Fruit fly (Drosophila melanogaster) whole organism, larva: ENCODE data around the gene Gr39b.

Experiments
- noc ChIP-seq: fragments of 200-800 bp; sonication (Bioruptor generic); optimal IDR thresholded peaks from 3 replicates; lab custom pipeline; 2019; ENCODE audit warnings: missing biosample characterization, mild to moderate bottlenecking, missing genetic modification characterization, moderate library complexity

The Gr39b gene

dm6 chr2L:21369606-21370005 lies at the start of gene Gr39b:
Gene Gr39b (minus strand): TSS chr2L:21369706.
- TF ChIP-seq noc (tag; lab: Kevin White, UChicago): no peak

- TF ChIP-seq noc (tag; lab: Kevin White, UChicago): no peak
Observed at dm6 chr2L:21396714-21397654, 27.5 kb upstream of the Gr39b start.

DNA sequence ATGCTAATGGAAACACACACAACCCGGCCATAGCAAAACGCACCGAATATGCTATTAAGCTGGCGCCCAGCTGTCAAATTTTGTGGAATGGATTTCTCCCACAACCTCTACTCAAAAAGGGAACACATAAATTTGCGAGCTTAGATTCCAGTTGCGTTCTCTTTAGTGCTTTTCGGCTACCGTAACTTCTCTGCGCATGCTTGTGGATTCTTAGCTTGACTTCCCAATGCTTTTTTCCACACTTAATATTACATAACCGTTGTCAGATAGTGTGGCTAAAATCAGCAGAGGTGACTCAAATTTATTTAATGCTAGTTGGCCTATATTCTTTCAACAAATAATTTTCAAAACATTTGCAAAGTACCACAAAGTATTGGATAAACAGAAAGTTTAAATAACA lies 11.9 kb upstream of the Gr39b start:
- TF ChIP-seq noc (tag; lab: Kevin White, UChicago): no peak

DNA sequence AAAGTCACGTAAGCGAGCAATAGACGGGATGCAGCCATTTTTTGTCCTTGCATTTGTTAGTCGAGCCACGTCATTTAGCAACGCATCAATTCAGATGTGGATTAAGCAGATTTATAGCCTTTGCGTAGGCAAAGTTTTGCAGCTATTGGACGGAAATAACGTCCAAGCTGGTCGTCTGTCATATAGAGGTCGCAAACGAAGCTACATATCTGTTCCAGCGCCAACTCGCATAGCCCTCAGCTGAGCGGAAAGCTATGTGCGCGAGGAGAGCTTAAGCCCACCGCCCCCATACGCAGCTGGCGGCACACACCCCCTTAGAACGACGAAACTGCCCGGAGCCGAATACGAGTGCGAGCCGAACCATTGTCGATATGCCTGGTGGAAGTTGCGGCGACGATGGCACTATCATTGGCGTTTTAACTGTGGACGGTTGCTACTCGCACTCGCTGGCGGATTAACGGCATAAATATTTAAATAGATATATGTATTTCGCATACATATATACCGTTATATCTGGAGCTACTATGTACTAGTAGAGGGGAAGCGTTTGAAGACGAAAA lies 10.4 kb upstream of the Gr39b start, which contains the start of gene nrv3:
TSS of gene nrv3 (plus strand) at position 211 of the 560 bp plus-strand sequence.
- no peak for TF ChIP-seq noc (tag; lab: Kevin White, UChicago)

DNA sequence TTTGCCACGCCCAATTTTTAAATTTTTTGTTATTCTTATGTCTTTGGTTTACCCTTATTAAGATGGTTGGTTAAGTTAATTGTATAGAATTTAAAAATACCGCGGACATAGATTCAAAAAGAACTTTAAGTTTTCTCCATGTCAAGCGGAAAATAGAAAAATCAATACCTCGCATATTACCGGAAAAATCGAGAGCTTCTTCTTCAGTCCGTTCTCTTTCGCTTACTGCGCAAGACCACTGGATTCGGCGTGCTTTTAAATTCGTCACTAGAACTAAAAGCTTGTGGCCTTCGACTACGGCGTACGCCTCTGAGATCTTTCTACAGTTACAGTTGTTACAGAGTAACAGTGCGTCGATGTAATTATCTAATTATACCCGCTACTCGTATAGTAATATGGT lies 8.5 kb upstream of the Gr39b start:
- TF ChIP-seq noc (tag; lab: Kevin White, UChicago): no peak

DNA sequence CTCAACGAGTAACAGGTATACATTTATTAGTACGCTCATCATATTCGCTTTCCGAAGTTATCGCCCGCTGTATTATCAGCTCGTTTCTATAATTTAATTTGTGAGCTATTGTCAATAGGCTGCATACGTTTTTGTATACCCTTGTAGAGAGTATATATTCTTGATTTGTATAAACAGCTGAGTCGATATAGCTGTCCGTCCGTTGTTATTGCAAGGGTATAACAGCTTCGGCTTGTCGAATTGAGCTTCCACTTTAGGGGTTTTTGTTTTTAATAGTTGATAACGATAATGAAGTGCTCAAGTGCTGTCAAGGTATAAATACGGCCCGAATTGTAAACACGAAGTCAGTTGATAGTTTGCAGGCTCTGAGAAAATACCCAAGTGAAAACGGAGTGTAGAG lies 1.4 kb upstream of the Gr39b start, which contains the start of gene CG8665:
TSS of gene CG8665 (plus strand) at position 342 of the 400 bp plus-strand sequence.
- peak; percentile 93 for TF ChIP-seq noc (tag; lab: Kevin White, UChicago)

DNA sequence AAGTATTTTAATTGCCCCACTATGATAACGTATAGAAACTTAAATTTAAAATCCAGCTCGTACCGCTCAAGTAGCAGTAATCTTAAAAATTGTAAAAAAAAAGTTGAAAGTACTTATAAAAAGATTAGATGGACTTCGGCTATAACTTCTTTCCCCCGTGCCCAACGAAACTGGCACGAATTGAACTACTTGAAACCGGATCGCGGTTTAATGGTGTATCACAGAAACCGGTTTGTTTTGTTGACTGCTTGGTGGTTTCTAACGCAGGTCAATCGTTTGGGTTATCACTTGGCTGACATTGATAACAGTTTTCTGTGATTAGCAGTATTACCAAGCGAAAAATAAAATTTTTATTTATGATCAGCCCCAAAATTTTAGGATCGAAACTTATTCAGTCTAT lies 2.2 kb downstream of the Gr39b start:
- peak; percentile 90 for TF ChIP-seq noc (tag; lab: Kevin White, UChicago)

dm6 chr2L:21360916-21361315 lies 8.6 kb downstream of the Gr39b start, which contains the start of gene dtr:
Gene dtr (plus strand): TSS chr2L:21361216.
- TF ChIP-seq noc (tag; lab: Kevin White, UChicago): no peak

DNA sequence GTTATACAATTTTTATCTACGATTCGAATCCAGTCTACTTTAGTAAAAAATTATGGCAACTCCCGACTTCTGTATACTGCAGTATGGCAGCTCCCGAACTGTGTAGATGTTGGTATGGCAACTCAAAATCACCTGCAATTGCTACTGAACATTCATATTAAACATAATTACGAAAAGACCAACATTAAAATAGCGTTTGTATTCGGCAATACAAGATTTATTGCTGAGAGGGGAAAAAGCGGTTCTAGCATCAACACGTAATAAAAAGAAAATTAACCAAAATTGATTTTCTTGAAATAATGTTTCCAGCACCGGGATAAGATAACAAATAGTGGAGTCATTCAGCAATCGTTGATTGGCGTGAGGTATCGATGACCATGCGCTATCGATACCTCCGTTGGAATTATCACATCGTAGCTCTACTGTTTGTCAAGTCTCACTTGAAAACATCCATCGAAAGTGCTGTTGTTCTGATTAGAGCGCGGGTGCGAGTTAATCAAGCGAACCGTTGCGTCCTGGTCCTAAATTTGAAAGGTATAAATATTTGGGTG lies 25.2 kb downstream of the Gr39b start, which contains the start of gene Tsp39D:
TSS of gene Tsp39D (plus strand) at position 405 of the 551 bp plus-strand sequence.
- TF ChIP-seq noc (tag; lab: Kevin White, UChicago): no peak

dm6 chr2L:21341706-21342105 lies 27.8 kb downstream of the Gr39b start:
- no peak for TF ChIP-seq noc (tag; lab: Kevin White, UChicago)

dm6 chr2L:21331502-21331901 lies 38.0 kb downstream of the Gr39b start, which contains the start of gene dimm:
Gene dimm (plus strand): TSS chr2L:21331756.
- TF ChIP-seq noc (tag; lab: Kevin White, UChicago): no peak

DNA sequence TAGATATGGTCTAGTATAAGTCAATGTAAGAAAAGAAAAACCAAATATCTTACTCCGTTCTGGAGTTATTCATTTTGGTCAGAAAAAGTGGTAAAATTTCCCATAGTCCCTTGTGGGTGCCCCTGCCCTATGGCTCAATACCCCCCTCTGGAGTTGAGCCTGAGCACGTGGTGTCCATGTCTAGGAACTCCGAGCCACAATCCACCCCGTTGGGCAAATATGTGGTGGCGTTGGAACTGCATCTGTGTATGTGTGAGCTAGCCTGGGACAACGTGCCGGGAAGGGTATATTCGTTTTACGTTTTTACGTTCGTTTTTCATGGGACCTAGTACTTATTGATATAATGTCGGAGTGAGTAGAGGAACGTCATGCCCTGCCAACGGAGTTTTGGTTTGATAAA lies 38.7 kb downstream of the Gr39b start:
- TF ChIP-seq noc (tag; lab: Kevin White, UChicago): no peak

DNA sequence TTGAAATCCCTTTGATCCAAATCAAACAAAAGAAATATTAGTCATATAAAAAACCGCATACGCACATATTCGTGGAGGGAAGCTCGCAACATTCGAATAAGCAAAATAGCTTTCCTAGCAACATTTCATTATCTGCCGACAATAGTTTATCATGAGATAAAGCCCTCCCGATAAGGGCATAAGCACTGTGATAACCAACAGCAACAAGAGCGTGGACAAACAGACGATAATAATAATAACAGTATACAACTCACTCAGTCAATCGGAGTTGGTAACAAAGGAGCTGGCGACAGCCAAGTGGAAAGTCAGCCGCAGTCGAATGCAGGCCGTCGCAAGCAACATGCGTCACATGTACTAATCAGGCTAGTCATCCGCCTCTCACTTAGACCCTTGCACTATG lies 40.2 kb downstream of the Gr39b start:
- no peak for TF ChIP-seq noc (tag; lab: Kevin White, UChicago)

DNA sequence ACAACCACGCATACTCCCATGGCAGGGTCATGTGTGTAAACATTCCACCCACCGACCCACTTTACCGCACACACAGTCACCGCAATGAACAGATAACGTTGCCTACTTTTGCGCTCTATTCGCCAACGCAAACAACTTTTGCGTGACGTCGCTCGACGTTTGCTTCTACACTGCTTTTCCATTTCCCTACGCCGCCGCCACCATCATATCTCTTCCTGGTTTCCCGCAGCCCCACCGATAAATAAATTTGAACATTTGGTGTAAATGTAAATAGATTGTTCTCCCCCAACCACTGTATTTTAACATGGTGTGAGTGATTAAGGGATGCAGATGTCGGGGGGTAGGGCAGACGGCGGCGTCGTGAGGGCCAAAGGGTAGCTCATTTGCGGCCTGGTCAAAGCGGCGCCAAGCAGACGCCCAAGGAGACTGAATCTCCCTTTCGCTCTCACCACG lies 45.0 kb downstream of the Gr39b start:
- TF ChIP-seq noc (tag; lab: Kevin White, UChicago): no peak

DNA sequence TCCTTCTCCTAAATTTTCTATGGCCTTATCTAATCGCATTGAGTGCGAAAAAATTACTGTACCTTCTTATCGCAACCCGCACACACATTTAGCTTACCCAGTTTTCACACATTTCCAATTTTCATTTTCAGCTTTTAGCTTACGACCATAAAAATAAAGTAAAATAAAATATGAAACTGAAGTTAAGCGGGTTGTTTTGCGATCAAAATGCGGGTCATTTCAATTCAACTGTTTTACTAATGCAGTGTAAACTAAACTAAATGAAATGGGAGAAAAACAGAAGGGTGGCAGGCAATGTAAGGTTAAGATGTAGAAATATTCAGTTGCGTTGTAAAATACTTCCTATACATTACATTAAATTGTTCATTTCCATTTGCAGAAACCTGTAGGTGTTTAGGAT lies 47.3 kb downstream of the Gr39b start:
- no peak for TF ChIP-seq noc (tag; lab: Kevin White, UChicago)
